Fruit fly (Drosophila melanogaster) whole organism, embryonic: ENCODE results near the gene CG6325.

Source experiments
- BEAF-32 ChIP-seq: fragments of 200-800 bp; sonication (Bioruptor generic); optimal IDR thresholded peaks from 3 replicates; lab custom pipeline; 2017; ENCODE audit warnings: missing biosample characterization, missing genetic modification characterization, mild to moderate bottlenecking, moderate library complexity, missing genetic modification reagents
- Blimp-1 ChIP-seq: fragments of 200-800 bp; sonication (Bioruptor generic); optimal IDR thresholded peaks from 3 replicates; lab custom pipeline; 2018; ENCODE audit warnings: missing biosample characterization, missing genetic modification characterization, mild to moderate bottlenecking, moderate library complexity, missing genetic modification reagents
- CG10462 ChIP-seq: fragments of 200-800 bp; sonication (Bioruptor generic); optimal IDR thresholded peaks from 2 replicates; lab custom pipeline; 2016; ENCODE audit warnings: missing biosample characterization, missing genetic modification characterization
- CG11456 ChIP-seq: fragments of 200-800 bp; sonication (Bioruptor generic); IDR thresholded peaks from 3 replicates; pipeline ENCODE4 v1.3.6; 2022; ENCODE audit warnings: missing biosample characterization, missing genetic modification characterization
- CG13287 ChIP-seq: fragments of 200-800 bp; sonication (Bioruptor generic); IDR thresholded peaks from 2 replicates; pipeline ENCODE4 v1.3.6; 2022; ENCODE audit warnings: missing biosample characterization, missing genetic modification characterization; ENCODE audit not compliant: partially characterized antibody
- CG15011 ChIP-seq: fragments of 200-800 bp; sonication (Bioruptor generic); optimal IDR thresholded peaks from 3 replicates; lab custom pipeline; 2018; ENCODE audit warnings: missing biosample characterization, mild to moderate bottlenecking, missing genetic modification characterization
- CG17829 ChIP-seq: fragments of 200-800 bp; optimal IDR thresholded peaks from 2 replicates; lab custom pipeline; 2019; ENCODE audit warnings: missing biosample characterization, mild to moderate bottlenecking, missing genetic modification characterization, moderate library complexity
- CG18476 ChIP-seq: fragments of 200-800 bp; sonication (Bioruptor generic); optimal IDR thresholded peaks from 2 replicates; lab custom pipeline; 2016; ENCODE audit warnings: missing biosample characterization, mild to moderate bottlenecking, missing genetic modification characterization
- CG18599 ChIP-seq: fragments of 200-800 bp; sonication (Bioruptor generic); optimal IDR thresholded peaks from 3 replicates; lab custom pipeline; 2017; ENCODE audit warnings: missing biosample characterization, missing genetic modification characterization, mild to moderate bottlenecking, moderate library complexity, missing genetic modification reagents
- CG2116 ChIP-seq: fragments of 200-800 bp; sonication (Bioruptor generic); optimal IDR thresholded peaks from 3 replicates; lab custom pipeline; 2018; ENCODE audit warnings: missing biosample characterization, mild to moderate bottlenecking, missing genetic modification characterization
- CG31441 ChIP-seq: fragments of 200-800 bp; sonication (Bioruptor generic); IDR thresholded peaks from 2 replicates; pipeline ENCODE4 v1.3.6; 2022; ENCODE audit warnings: missing biosample characterization, missing genetic modification characterization
- CG34224 ChIP-seq: fragments of 200-800 bp; sonication (Bioruptor generic); IDR thresholded peaks from 3 replicates; pipeline ENCODE4 v1.3.6; 2022; ENCODE audit warnings: missing biosample characterization, missing genetic modification characterization; ENCODE audit not compliant: partially characterized antibody
- CG42726 ChIP-seq: fragments of 200-800 bp; sonication (Bioruptor generic); IDR thresholded peaks from 2 replicates; pipeline ENCODE4 v1.3.6; 2022; ENCODE audit warnings: missing biosample characterization, missing genetic modification characterization; ENCODE audit not compliant: partially characterized antibody
- CG7271 ChIP-seq: fragments of 200-800 bp; sonication (Bioruptor generic); optimal IDR thresholded peaks from 2 replicates; lab custom pipeline; 2018; ENCODE audit warnings: missing biosample characterization, mild to moderate bottlenecking, missing genetic modification characterization, moderate library complexity
- CG7963 ChIP-seq: fragments of 200-800 bp; sonication (Bioruptor generic); IDR thresholded peaks from 3 replicates; pipeline ENCODE4 v1.3.6; 2022; ENCODE audit warnings: missing biosample characterization, missing genetic modification characterization; ENCODE audit not compliant: partially characterized antibody
- CG9215 ChIP-seq: fragments of 200-800 bp; sonication (Bioruptor generic); IDR thresholded peaks from 2 replicates; pipeline ENCODE4 v1.3.6; 2022; ENCODE audit warnings: missing biosample characterization, missing genetic modification characterization
- CkIIα-i1 ChIP-seq: fragments of 200-800 bp; sonication (Bioruptor generic); IDR thresholded peaks from 2 replicates; pipeline ENCODE4 v1.3.6; 2022; ENCODE audit warnings: missing biosample characterization, missing genetic modification characterization
- Dek ChIP-seq: fragments of 200-800 bp; sonication (Bioruptor generic); optimal IDR thresholded peaks from 3 replicates; lab custom pipeline; 2019; ENCODE audit warnings: missing biosample characterization, mild to moderate bottlenecking, missing genetic modification characterization, moderate library complexity
- Dfd ChIP-seq, 2 experiments: fragments of >200 bp; optimal IDR thresholded peaks; 2 replicates each; lab custom pipeline; 2017; ENCODE audit warnings: missing biosample characterization in 2 of 2, missing genetic modification characterization in 2 of 2
- Dip3 ChIP-seq: fragments of 200-800 bp; sonication (Bioruptor generic); optimal IDR thresholded peaks from 3 replicates; lab custom pipeline; 2016; ENCODE audit warnings: missing biosample characterization, missing genetic modification characterization
- Dp ChIP-seq: fragments of 200-800 bp; sonication (Bioruptor generic); optimal IDR thresholded peaks from 2 replicates; lab custom pipeline; 2018; ENCODE audit warnings: missing biosample characterization, mild to moderate bottlenecking, missing genetic modification characterization, moderate library complexity
- E2f2 ChIP-seq: fragments of 200-800 bp; sonication (Bioruptor generic); IDR thresholded peaks from 2 replicates; pipeline ENCODE4 v1.3.6; 2022; ENCODE audit warnings: missing biosample characterization, missing genetic modification characterization
- MBD-R2 ChIP-seq: fragments of 200-800 bp; sonication (Bioruptor generic); IDR thresholded peaks from 2 replicates; pipeline ENCODE4 v1.3.6; 2022; ENCODE audit warnings: missing biosample characterization, missing genetic modification characterization
- MESR4 ChIP-seq: fragments of 200-800 bp; sonication (Bioruptor generic); optimal IDR thresholded peaks from 2 replicates; lab custom pipeline; 2018; ENCODE audit warnings: missing biosample characterization, mild to moderate bottlenecking, missing genetic modification characterization, moderate library complexity
- Pdp1 ChIP-seq, 2 experiments: fragments of 200-800 bp; sonication (Bioruptor generic); optimal IDR thresholded peaks; 3 replicates each; lab custom pipeline; 2016; ENCODE audit warnings: missing biosample characterization in 2 of 2, missing genetic modification characterization in 2 of 2, mild to moderate bottlenecking in 1 of 2, moderate library complexity in 1 of 2
- amos ChIP-seq: fragments of 200-800 bp; sonication (Bioruptor generic); IDR thresholded peaks from 2 replicates; pipeline ENCODE4 v1.3.6; 2022; ENCODE audit warnings: missing biosample characterization, missing genetic modification characterization; ENCODE audit not compliant: partially characterized antibody
- chinmo ChIP-seq: fragments of 200-800 bp; sonication (Bioruptor generic); IDR thresholded peaks from 4 replicates; pipeline ENCODE4 v1.3.6; 2022; ENCODE audit warnings: missing biosample characterization, missing genetic modification characterization; ENCODE audit not compliant: partially characterized antibody
- dm ChIP-seq: fragments of 200-800 bp; sonication (Bioruptor generic); optimal IDR thresholded peaks from 3 replicates; lab custom pipeline; 2016; ENCODE audit warnings: missing biosample characterization, missing genetic modification characterization
- hb ChIP-seq: fragments of 200-800 bp; sonication (Bioruptor generic); IDR thresholded peaks from 3 replicates; pipeline ENCODE4 v1.3.6; 2022; ENCODE audit warnings: missing biosample characterization, missing genetic modification characterization; ENCODE audit not compliant: partially characterized antibody
- inv ChIP-seq: fragments of 200-800 bp; sonication (Bioruptor generic); IDR thresholded peaks from 2 replicates; pipeline ENCODE4 v1.3.6; 2022; ENCODE audit warnings: missing biosample characterization, missing genetic modification characterization; ENCODE audit not compliant: partially characterized antibody
- lab ChIP-seq: fragments of 200-800 bp; sonication (Bioruptor generic); optimal IDR thresholded peaks from 3 replicates; lab custom pipeline; 2017; ENCODE audit warnings: missing biosample characterization, missing genetic modification characterization, mild to moderate bottlenecking, moderate library complexity, missing genetic modification reagents
- lola ChIP-seq, 3 experiments: fragments of >200 bp in 2 of 3; fragments of 200-800 bp in 1 of 3; sonication (Bioruptor generic) in 1 of 3; optimal IDR thresholded peaks; 2 replicates each; lab custom pipeline; 2017 to 2019; ENCODE audit warnings: missing biosample characterization in 3 of 3, missing genetic modification characterization in 3 of 3, mild to moderate bottlenecking in 1 of 3, moderate library complexity in 1 of 3
- mld ChIP-seq: fragments of 200-800 bp; sonication (Bioruptor generic); IDR thresholded peaks from 3 replicates; pipeline ENCODE4 v1.3.6; 2022; ENCODE audit warnings: missing biosample characterization, missing genetic modification characterization; ENCODE audit not compliant: partially characterized antibody
- nmo ChIP-seq: fragments of 200-800 bp; sonication (Bioruptor generic); optimal IDR thresholded peaks from 2 replicates; lab custom pipeline; 2018; ENCODE audit warnings: missing biosample characterization, mild to moderate bottlenecking, missing genetic modification characterization, moderate library complexity
- nom ChIP-seq: fragments of 200-800 bp; sonication (Bioruptor generic); optimal IDR thresholded peaks from 2 replicates; lab custom pipeline; 2017; ENCODE audit warnings: missing biosample characterization, missing genetic modification characterization, mild to moderate bottlenecking, moderate library complexity, missing genetic modification reagents
- phol ChIP-seq: fragments of 200-800 bp; sonication (Bioruptor generic); optimal IDR thresholded peaks from 3 replicates; lab custom pipeline; 2018; ENCODE audit warnings: missing biosample characterization, mild to moderate bottlenecking, missing genetic modification characterization, moderate library complexity
- row ChIP-seq: fragments of 200-800 bp; sonication (Bioruptor generic); IDR thresholded peaks from 3 replicates; pipeline ENCODE4 v1.3.6; 2022; ENCODE audit warnings: missing biosample characterization, missing genetic modification characterization
- sens ChIP-seq: fragments of 200-800 bp; sonication (Bioruptor generic); peaks from one replicate; lab custom pipeline; 2016; ENCODE audit warnings: missing biosample characterization, missing genetic modification characterization
- sna ChIP-seq: fragments of 200-800 bp; sonication (Bioruptor generic); IDR thresholded peaks from 2 replicates; pipeline ENCODE4 v1.3.6; 2022; ENCODE audit warnings: missing biosample characterization, missing genetic modification characterization; ENCODE audit not compliant: partially characterized antibody
- stwl ChIP-seq: fragments of 200-800 bp; sonication (Bioruptor generic); optimal IDR thresholded peaks from 3 replicates; lab custom pipeline; 2018; ENCODE audit warnings: missing biosample characterization, mild to moderate bottlenecking, missing genetic modification characterization, moderate library complexity
- unc-4 ChIP-seq: fragments of 200-800 bp; sonication (Bioruptor generic); IDR thresholded peaks from 2 replicates; pipeline ENCODE4 v1.3.6; 2022; ENCODE audit warnings: missing biosample characterization, missing genetic modification characterization; ENCODE audit not compliant: partially characterized antibody
- vnd ChIP-seq: fragments of 200-800 bp; sonication (Bioruptor generic); IDR thresholded peaks from 3 replicates; pipeline ENCODE4 v1.3.6; 2022; ENCODE audit warnings: missing biosample characterization, missing genetic modification characterization; ENCODE audit not compliant: partially characterized antibody
- zen ChIP-seq: fragments of 200-800 bp; sonication (Bioruptor generic); optimal IDR thresholded peaks from 3 replicates; lab custom pipeline; 2018; ENCODE audit warnings: missing biosample characterization, mild to moderate bottlenecking, missing genetic modification characterization, moderate library complexity
- zen2 ChIP-seq: fragments of 200-800 bp; sonication (Bioruptor generic); IDR thresholded peaks from 3 replicates; pipeline ENCODE4 v1.3.6; 2022; ENCODE audit warnings: missing biosample characterization, missing genetic modification characterization; ENCODE audit not compliant: partially characterized antibody
- zfh1 ChIP-seq: fragments of 200-800 bp; sonication (Bioruptor generic); IDR thresholded peaks from 3 replicates; pipeline ENCODE4 v1.3.6; 2022; ENCODE audit warnings: missing biosample characterization, missing genetic modification characterization

CG6325 gene

dm6 chr3R:10412550-10413459 lies 5.7 kb upstream of the CG6325 start, which contains the start of the genes Irp-1B and Rrp46 (continued):
- TF ChIP-seq Dek (tag; lab: Kevin White, UChicago) (no peak), sens (GFP tag; lab: Kevin White, UChicago) (peak; percentile 74), CG9215 (no peak), CG7963 (peak; percentile 97), phol (tag; lab: Kevin White, UChicago) (peak; percentile 33), lab (peak; percentile 24), lola (GFP tag; optimal IDR thresholded peaks at IDR 0.05; lab: Kevin White, UChicago) (no peak), CG17829 (peak; percentile 12), amos (peak; percentile 83), nom (peak; percentile 76), Dip3 (GFP tag; lab: Kevin White, UChicago) (no peak), CG18599 (no peak), sna (GFP tag; lab: Robert Waterston, UW) (peak; percentile 94), E2f2 (GFP tag; lab: Robert Waterston, UW) (peak; percentile 91), CG34224 (peak; percentile 95), CG31441 (GFP tag; lab: Robert Waterston, UW) (0 out of 2 replicates have a peak, but pooled peaks have one; percentile 17), mld (GFP tag; lab: Robert Waterston, UW) (peak; percentile 96), CkIIα-i1 (GFP tag; lab: Robert Waterston, UW) (no peak), CG18476 (no peak), CG7271 (tag; lab: Kevin White, UChicago) (no peak), vnd (GFP tag; lab: Robert Waterston, UW) (peak; percentile 92), stwl (peak; percentile 61), zen (peak; percentile 2), CG42726 (GFP tag; lab: Robert Waterston, UW) (peak; percentile 69; the same call in 1 of the 2 replicates), CG10462 (GFP tag; lab: Kevin White, UChicago) (no peak), MBD-R2 (GFP tag; lab: Robert Waterston, UW) (peak; percentile 14), nmo (GFP tag; lab: Kevin White, UChicago) (peak; percentile 10), Dp (GFP tag; lab: Kevin White, UChicago) (peak; percentile 89), MESR4 (GFP tag; lab: Kevin White, UChicago) (no peak), zfh1 (0 out of 3 replicates have a peak, but pooled peaks have one; percentile 10), zen2 (GFP tag; lab: Robert Waterston, UW) (peak; percentile 98), inv (peak; percentile 84), CG13287 (GFP tag; lab: Robert Waterston, UW) (peak; percentile 94), BEAF-32 (peak; percentile 78), dm (GFP tag; lab: Kevin White, UChicago) (peak; percentile 65), Blimp-1 (peak; percentile 51), Dfd (GFP tag; optimal IDR thresholded peaks at IDR 0.05; lab: Kevin White, UChicago) (no peak), hb (GFP tag; lab: Robert Waterston, UW) (peak; percentile 98), CG11456 (no peak), Pdp1 (GFP tag; optimal IDR thresholded peaks at IDR 0.05; lab: Kevin White, UChicago) (peak in 1 of 2 experiments; percentile 77), row (GFP tag; lab: Robert Waterston, UW) (peak; percentile 37; the same call in 1 of the 3 replicates), chinmo (GFP tag; lab: Robert Waterston, UW) (peak; percentile 97), unc-4 (GFP tag; lab: Robert Waterston, UW) (peak; percentile 82), CG15011 (no peak), CG2116 (GFP tag; lab: Kevin White, UChicago) (peak; percentile 88)
